Worm (Caenorhabditis elegans) whole organism, young adult: ENCODE data around the gene oac-30.
A peak's percentile ranks its signal among the peaks of the same experiment; 100 is the strongest.

Experiments
- B0035.1 ChIP-seq: sonication (generic microtip); optimal IDR thresholded peaks from 2 replicates; lab custom pipeline; 2016; ENCODE audit warnings: missing genetic modification characterization, mild to moderate bottlenecking, missing compliant biosample characterization, missing genotype, missing genetic modification reagents
- F22D6.2 ChIP-seq: sonication (generic microtip); optimal IDR thresholded peaks from 2 replicates; lab custom pipeline; 2016; ENCODE audit warnings: mild to moderate bottlenecking, missing genetic modification characterization, missing compliant biosample characterization
- F23B12.7 ChIP-seq: sonication (generic microtip); optimal IDR thresholded peaks from 2 replicates; lab custom pipeline; 2017; ENCODE audit warnings: missing genetic modification characterization, mild to moderate bottlenecking, missing compliant biosample characterization, antibody characterized with exemption, moderate library complexity; ENCODE audit not compliant: insufficient read depth
- F57A8.1 ChIP-seq: fragments of 200-800 bp; sonication (Bioruptor generic); optimal IDR thresholded peaks from 2 replicates; lab custom pipeline; 2018; ENCODE audit warnings: mild to moderate bottlenecking, missing genetic modification characterization, moderate library complexity, missing compliant biosample characterization
- Y53G8AR.9 ChIP-seq: fragments of 200-800 bp; sonication (Bioruptor generic); conservative IDR thresholded peaks from 2 replicates; pipeline ENCODE4 v1.3.6; 2022; ENCODE audit warnings: missing genetic modification reagents, missing genetic modification characterization, missing compliant biosample characterization
- Y56A3A.18 ChIP-seq: fragments of 200-800 bp; sonication (Bioruptor generic); IDR thresholded peaks from 2 replicates; pipeline ENCODE4 v1.3.6; 2022; ENCODE audit warnings: missing genetic modification reagents, missing genetic modification characterization, missing compliant biosample characterization
- Y95B8A.8 ChIP-seq: fragments of 200-800 bp; sonication (Bioruptor generic); IDR thresholded peaks from 2 replicates; pipeline ENCODE4 v1.3.6; 2022; ENCODE audit warnings: missing genetic modification reagents, missing genetic modification characterization, missing compliant biosample characterization
- aptf-3 ChIP-seq: fragments of 200-800 bp; sonication (Bioruptor generic); IDR thresholded peaks from 2 replicates; pipeline ENCODE4 v1.3.6; 2022; ENCODE audit warnings: missing genetic modification characterization, missing compliant biosample characterization
- atf-7 ChIP-seq: sonication (generic microtip); optimal IDR thresholded peaks from 2 replicates; lab custom pipeline; 2017; ENCODE audit warnings: mild to moderate bottlenecking, missing genetic modification characterization, missing compliant biosample characterization
- athp-1 ChIP-seq: sonication (generic microtip); optimal IDR thresholded peaks from 2 replicates; lab custom pipeline; 2017; ENCODE audit warnings: mild to moderate bottlenecking, missing genetic modification characterization, missing compliant biosample characterization
- ccch-3 ChIP-seq: fragments of 200-800 bp; sonication (Bioruptor generic); optimal IDR thresholded peaks from 2 replicates; lab custom pipeline; 2018; ENCODE audit warnings: mild to moderate bottlenecking, missing genetic modification characterization, missing compliant biosample characterization
- ceh-100 ChIP-seq: fragments of 200-800 bp; sonication (Bioruptor generic); IDR thresholded peaks from 2 replicates; pipeline ENCODE4 v1.3.6; 2022; ENCODE audit warnings: missing genetic modification reagents, missing genetic modification characterization, missing compliant biosample characterization
- ceh-58 ChIP-seq: fragments of 200-800 bp; sonication (Bioruptor generic); IDR thresholded peaks from 2 replicates; pipeline ENCODE4 v1.3.6; 2022; ENCODE audit warnings: missing genetic modification characterization, missing compliant biosample characterization
- chd-7 ChIP-seq: sonication (generic microtip); optimal IDR thresholded peaks from 2 replicates; lab custom pipeline; 2016; ENCODE audit warnings: mild to moderate bottlenecking, missing genetic modification characterization, moderate library complexity, missing compliant biosample characterization
- dpff-1 ChIP-seq: sonication (generic microtip); optimal IDR thresholded peaks from 2 replicates; lab custom pipeline; 2017; ENCODE audit warnings: mild to moderate bottlenecking, missing genetic modification characterization, missing compliant biosample characterization
- egrh-3 ChIP-seq: fragments of 200-800 bp; sonication (Bioruptor generic); IDR thresholded peaks from 2 replicates; pipeline ENCODE4 v1.3.6; 2022; ENCODE audit warnings: missing genetic modification reagents, missing genetic modification characterization, missing compliant biosample characterization
- fkh-3 ChIP-seq: sonication (generic microtip); optimal IDR thresholded peaks from 2 replicates; lab custom pipeline; 2016; ENCODE audit warnings: mild to moderate bottlenecking, missing genetic modification characterization, missing compliant biosample characterization
- hmg-1.2 ChIP-seq: fragments of 200-800 bp; sonication (Bioruptor generic); IDR thresholded peaks from 2 replicates; pipeline ENCODE4 v1.3.6; 2022; ENCODE audit warnings: missing genetic modification reagents, missing genetic modification characterization, missing compliant biosample characterization
- lag-1 ChIP-seq: fragments of 200-800 bp; sonication (Bioruptor generic); IDR thresholded peaks from 2 replicates; pipeline ENCODE4 v1.3.6; 2022; ENCODE audit warnings: missing genetic modification reagents, missing genetic modification characterization, missing compliant biosample characterization
- lin-40 ChIP-seq: sonication (generic microtip); optimal IDR thresholded peaks from 2 replicates; lab custom pipeline; 2016; ENCODE audit warnings: missing genetic modification characterization, mild to moderate bottlenecking, missing compliant biosample characterization, missing genotype, missing genetic modification reagents
- madf-10 ChIP-seq: sonication (generic microtip); optimal IDR thresholded peaks from 2 replicates; lab custom pipeline; 2016; ENCODE audit warnings: mild to moderate bottlenecking, missing genetic modification characterization, missing compliant biosample characterization
- mel-28 ChIP-seq: sonication (generic microtip); optimal IDR thresholded peaks from 2 replicates; lab custom pipeline; 2016; ENCODE audit warnings: borderline replicate concordance, mild to moderate bottlenecking, missing genetic modification characterization, missing compliant biosample characterization
- rcor-1 ChIP-seq: fragments of 200-800 bp; sonication (Bioruptor generic); IDR thresholded peaks from 2 replicates; pipeline ENCODE4 v1.3.6; 2022; ENCODE audit warnings: missing genetic modification reagents, missing genetic modification characterization, missing compliant biosample characterization
- snpc-1.1 ChIP-seq: sonication (generic microtip); optimal IDR thresholded peaks from 2 replicates; lab custom pipeline; 2017; ENCODE audit warnings: missing genetic modification characterization, mild to moderate bottlenecking, missing compliant biosample characterization, antibody characterized with exemption, moderate library complexity, missing genotype, missing genetic modification reagents; ENCODE audit not compliant: insufficient read depth
- snpc-1.3 ChIP-seq: sonication (generic microtip); optimal IDR thresholded peaks from 2 replicates; lab custom pipeline; 2017; ENCODE audit warnings: missing genetic modification characterization, mild to moderate bottlenecking, missing compliant biosample characterization, antibody characterized with exemption, moderate library complexity, missing genotype, missing genetic modification reagents; ENCODE audit not compliant: insufficient read depth
- tbx-9 ChIP-seq: sonication (generic microtip); optimal IDR thresholded peaks from 2 replicates; lab custom pipeline; 2016; ENCODE audit warnings: borderline replicate concordance, missing genetic modification characterization, inconsistent platforms, missing compliant biosample characterization
- zfh-2 ChIP-seq: fragments of 200-800 bp; sonication (Bioruptor generic); conservative IDR thresholded peaks from 2 replicates; pipeline ENCODE4 v1.3.6; 2022; ENCODE audit warnings: missing genetic modification reagents, missing genetic modification characterization, missing compliant biosample characterization
- zim-3 ChIP-seq: sonication (generic microtip); optimal IDR thresholded peaks from 2 replicates; lab custom pipeline; 2017; ENCODE audit warnings: mild to moderate bottlenecking, missing genetic modification characterization, moderate library complexity, missing compliant biosample characterization
- ztf-18 ChIP-seq: sonication (generic microtip); optimal IDR thresholded peaks from 2 replicates; lab custom pipeline; 2016; ENCODE audit warnings: missing genotype, mild to moderate bottlenecking, missing genetic modification characterization, missing compliant biosample characterization

oac-30 gene

ce11 chrII:1236003-1236402 is 30.7 kb downstream of the oac-30 start:
- peak; percentile 85; the same call in 1 of the 2 replicates for TF ChIP-seq egrh-3 (GFP tag; lab: Robert Waterston, UW)
- 0 out of 2 replicates have a peak, but pooled peaks have one; percentile 37 for TF ChIP-seq zfh-2 (GFP tag; lab: Robert Waterston, UW)
- no peak for TF ChIP-seq mel-28
- TF ChIP-seq fkh-3 (tag; lab: Kevin White, UChicago), result no peak
- TF ChIP-seq, all 124 proteins: peak for 2

- TF ChIP-seq tbx-9 (tag; lab: Kevin White, UChicago) (no peak), ceh-100 (GFP tag; lab: Robert Waterston, UW) (no peak), Y56A3A.18 (GFP tag; lab: Robert Waterston, UW) (no peak), athp-1 (tag; lab: Kevin White, UChicago) (no peak), F57A8.1 (no peak), madf-10 (no peak), atf-7 (no peak), chd-7 (tag; lab: Kevin White, UChicago) (no peak), Y53G8AR.9 (GFP tag; lab: Robert Waterston, UW) (no peak), ztf-18 (tag; lab: Kevin White, UChicago) (no peak), lag-1 (GFP tag; lab: Robert Waterston, UW) (no peak), F22D6.2 (tag; lab: Kevin White, UChicago) (no peak), aptf-3 (GFP tag; lab: Robert Waterston, UW) (no peak), B0035.1 (no peak), F23B12.7 (no peak)
These were observed 31.7 kb downstream of the oac-30 start for ce11 chrII:1234971-1235370.

DNA sequence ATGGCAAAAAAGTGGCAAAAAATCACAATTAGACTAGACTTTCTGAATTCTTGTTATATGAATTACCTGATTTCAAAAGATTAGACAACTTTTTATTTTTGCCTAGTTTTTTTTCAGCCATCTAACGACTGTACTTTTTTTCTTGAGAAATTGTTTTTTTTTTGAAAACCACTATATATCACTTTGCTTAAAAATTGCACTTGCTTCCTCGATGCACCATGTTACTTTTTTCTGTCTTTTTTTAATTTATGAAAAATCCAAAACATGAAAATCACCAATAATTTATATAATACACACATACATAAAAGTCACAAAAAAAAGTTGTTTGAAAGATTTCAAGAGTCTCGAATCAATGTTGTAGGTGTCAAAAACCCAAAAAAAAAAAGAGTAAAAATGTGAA is 33.7 kb downstream of the oac-30 start:
- TF ChIP-seq rcor-1, result no peak
- TF ChIP-seq dpff-1 (tag; lab: Kevin White, UChicago), result no peak
- TF ChIP-seq Y95B8A.8 (GFP tag; lab: Robert Waterston, UW), result no peak
- no peak for TF ChIP-seq ceh-58
- no peak for TF ChIP-seq snpc-1.3
- no peak for TF ChIP-seq snpc-1.1 (tag; lab: Kevin White, UChicago)
- TF ChIP-seq, all 124 proteins: peak for 0

- TF ChIP-seq dpff-1 (tag; lab: Kevin White, UChicago), result no peak
- peak; percentile 72 for TF ChIP-seq zfh-2 (GFP tag; lab: Robert Waterston, UW)
- TF ChIP-seq lin-40 (tag; lab: Kevin White, UChicago), result no peak
These were observed 37.7 kb downstream of the oac-30 start for ce11 chrII:1228943-1229342.

DNA sequence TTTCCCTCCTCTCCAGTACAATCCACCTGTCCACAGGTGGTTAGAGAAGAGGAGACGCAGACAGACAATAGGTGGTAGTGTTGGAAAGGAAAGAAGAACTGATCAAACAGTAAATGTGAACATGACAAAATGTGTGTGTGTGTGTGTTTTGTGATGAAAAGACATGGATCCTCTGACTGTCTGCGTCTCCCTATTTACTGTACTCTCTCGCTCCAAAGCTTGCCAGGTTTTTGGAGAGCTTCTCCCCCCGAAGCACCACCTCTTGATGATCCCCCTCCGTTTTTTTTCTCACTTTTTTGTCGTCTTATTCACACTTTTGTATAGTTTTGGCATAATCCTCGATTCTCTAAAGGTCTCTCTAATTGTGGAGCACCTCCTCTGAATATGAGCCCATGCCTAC is 49.4 kb downstream of the oac-30 start:
- TF ChIP-seq ccch-3 (no peak), hmg-1.2 (GFP tag; lab: Robert Waterston, UW) (peak; percentile 87)

- no peak for TF ChIP-seq zim-3 (tag; lab: Kevin White, UChicago)
These were observed 52.1 kb downstream of the oac-30 start for ce11 chrII:1214627-1215026.
